Worm (Caenorhabditis elegans): ENCODE data around the gene srh-30.

DNA sequence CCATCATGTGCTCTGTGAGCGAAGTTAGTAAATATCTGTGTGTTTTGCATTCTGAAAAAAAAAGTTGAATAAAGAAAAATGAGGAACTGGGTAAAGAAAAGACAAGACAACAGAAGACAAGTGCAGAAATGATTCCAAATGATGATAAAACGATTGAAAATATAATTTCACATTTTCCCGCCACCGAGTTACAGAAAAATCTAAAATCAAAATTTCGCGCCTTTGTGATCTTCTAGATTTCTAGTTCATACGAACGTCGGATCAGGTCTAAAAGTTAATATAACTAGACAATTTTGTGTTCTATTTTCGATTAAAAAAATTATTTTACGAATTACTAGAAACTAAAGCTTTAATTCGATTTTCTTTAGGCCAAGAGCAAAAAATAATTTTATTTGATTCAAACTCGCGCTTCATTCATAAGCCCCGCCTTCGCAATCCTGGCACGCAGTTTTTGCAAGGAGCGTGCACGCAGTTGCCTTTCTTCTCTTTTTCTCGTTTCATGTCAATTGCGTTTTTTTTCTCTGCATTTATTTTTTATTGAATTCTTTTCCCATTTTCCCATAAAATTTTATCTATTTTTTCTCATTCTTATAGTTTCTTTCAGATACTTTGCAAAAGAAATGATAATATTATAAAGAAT lies 13.4 kb upstream of the srh-30 start, which contains the start of the genes spn-4 and spe-39:
- no peak for TF ChIP-seq syd-9 (tag; optimal IDR thresholded peaks at IDR 0.05)
- no peak for TF ChIP-seq sdc-2 (tag; optimal IDR thresholded peaks at IDR 0.05)
- TF ChIP-seq ceh-14 (tag; optimal IDR thresholded peaks at IDR 0.05) = peak; percentile 8
- TF ChIP-seq fkh-10 (GFP tag; optimal IDR thresholded peaks at IDR 0.05) = no peak
- TF ChIP-seq ceh-34 (tag; optimal IDR thresholded peaks at IDR 0.05) = no peak
- no peak for TF ChIP-seq hlh-13 (GFP tag; optimal IDR thresholded peaks at IDR 0.05)
- no peak for TF ChIP-seq ets-4 (tag; optimal IDR thresholded peaks at IDR 0.05)
- TF ChIP-seq nhr-11 (tag; optimal IDR thresholded peaks at IDR 0.05) = no peak
- TF ChIP-seq che-1 (tag; optimal IDR thresholded peaks at IDR 0.05) = no peak
- TF ChIP-seq zip-5 (tag; optimal IDR thresholded peaks at IDR 0.05) = peak; percentile 10
- TF ChIP-seq ceh-18 (tag; optimal IDR thresholded peaks at IDR 0.05) = no peak
- no peak for TF ChIP-seq ama-1 (optimal IDR thresholded peaks at IDR 0.05)

Data from whole organism, late embryonic.